Worm (Caenorhabditis elegans) whole organism, young adult: Measurements from ENCODE around the gene K04C2.2.

Experiments used
- D2030.7 ChIP-seq: fragments of 200-800 bp; sonication (Bioruptor generic); IDR thresholded peaks from 2 replicates; pipeline ENCODE4 v1.3.6; 2022; ENCODE audit warnings: missing genetic modification reagents, missing genetic modification characterization, missing compliant biosample characterization
- F10E7.11 ChIP-seq: sonication (generic microtip); optimal IDR thresholded peaks from 2 replicates; lab custom pipeline; 2017; ENCODE audit warnings: mild to moderate bottlenecking, missing genetic modification characterization, moderate library complexity, missing compliant biosample characterization
- F37B4.10 ChIP-seq: fragments of 200-800 bp; sonication (Bioruptor generic); IDR thresholded peaks from 2 replicates; pipeline ENCODE4 v1.3.6; 2022; ENCODE audit warnings: missing genetic modification characterization, missing compliant biosample characterization
- K11D2.4 ChIP-seq: fragments of 200-800 bp; sonication (Bioruptor generic); IDR thresholded peaks from 2 replicates; pipeline ENCODE4 v1.3.6; 2022; ENCODE audit warnings: missing genetic modification reagents, missing genetic modification characterization, missing compliant biosample characterization
- T07F8.4 ChIP-seq: sonication (generic microtip); optimal IDR thresholded peaks from 2 replicates; lab custom pipeline; 2016; ENCODE audit warnings: mild to moderate bottlenecking, missing genetic modification characterization, moderate library complexity, missing compliant biosample characterization
- Y53G8AR.9 ChIP-seq: fragments of 200-800 bp; sonication (Bioruptor generic); conservative IDR thresholded peaks from 2 replicates; pipeline ENCODE4 v1.3.6; 2022; ENCODE audit warnings: missing genetic modification reagents, missing genetic modification characterization, missing compliant biosample characterization
- ZK185.1 ChIP-seq: sonication (generic microtip); optimal IDR thresholded peaks from 2 replicates; lab custom pipeline; 2016; ENCODE audit warnings: mild to moderate bottlenecking, missing genetic modification characterization, missing compliant biosample characterization; ENCODE audit not compliant: poor library complexity, severe bottlenecking
- ama-1 ChIP-seq, 3 experiments: fragments of 150-350 bp in 1 of 3; sonication (generic microtip) in 2 of 3; optimal IDR thresholded peaks; 2 replicates each; lab custom pipeline; 2014 to 2018; ENCODE audit warnings: missing biosample characterization in 2 of 3, missing genetic modification characterization in 2 of 3, missing genetic modification reagents in 2 of 3
- attf-3 ChIP-seq: fragments of 200-800 bp; sonication (Bioruptor generic); conservative IDR thresholded peaks from 2 replicates; pipeline ENCODE4 v1.3.6; 2022; ENCODE audit warnings: missing genetic modification reagents, missing genetic modification characterization, missing compliant biosample characterization
- attf-5 ChIP-seq: fragments of 200-800 bp; sonication (Bioruptor generic); optimal IDR thresholded peaks from 2 replicates; lab custom pipeline; 2018; ENCODE audit warnings: mild to moderate bottlenecking, missing genetic modification characterization, missing compliant biosample characterization
- cebp-1 ChIP-seq, 2 experiments: fragments of 200-800 bp in 1 of 2; sonication (Bioruptor generic) in 1 of 2; sonication (generic microtip) in 1 of 2; IDR thresholded peaks in 1 of 2; optimal IDR thresholded peaks in 1 of 2; 2 replicates each; pipeline versions ENCODE4 v1.3.6 to Lab custom; 2017 to 2022; ENCODE audit warnings: missing compliant biosample characterization in 2 of 2, missing genetic modification characterization in 2 of 2, mild to moderate bottlenecking in 1 of 2, missing genetic modification reagents in 1 of 2, moderate library complexity in 1 of 2
- ceh-100 ChIP-seq: fragments of 200-800 bp; sonication (Bioruptor generic); IDR thresholded peaks from 2 replicates; pipeline ENCODE4 v1.3.6; 2022; ENCODE audit warnings: missing genetic modification reagents, missing genetic modification characterization, missing compliant biosample characterization
- ceh-58 ChIP-seq: fragments of 200-800 bp; sonication (Bioruptor generic); IDR thresholded peaks from 2 replicates; pipeline ENCODE4 v1.3.6; 2022; ENCODE audit warnings: missing genetic modification characterization, missing compliant biosample characterization
- die-1 ChIP-seq: sonication (generic microtip); optimal IDR thresholded peaks from 2 replicates; lab custom pipeline; 2016; ENCODE audit warnings: missing genotype, mild to moderate bottlenecking, missing genetic modification characterization, missing compliant biosample characterization
- dox-1 ChIP-seq: fragments of 200-800 bp; sonication (Bioruptor generic); IDR thresholded peaks from 2 replicates; pipeline ENCODE4 v1.3.6; 2022; ENCODE audit warnings: missing genetic modification reagents, missing genetic modification characterization, missing compliant biosample characterization
- dpl-1 ChIP-seq: fragments of 150-350 bp; optimal IDR thresholded peaks from 2 replicates; lab custom pipeline; 2014; ENCODE audit warnings: missing biosample characterization, missing genetic modification reagents, missing genetic modification characterization
- hsf-1 ChIP-seq: fragments of 200-800 bp; sonication (Bioruptor generic); IDR thresholded peaks from 2 replicates; pipeline ENCODE4 v1.3.6; 2022; ENCODE audit warnings: missing genetic modification reagents, missing genetic modification characterization, missing compliant biosample characterization
- lin-26 ChIP-seq: fragments of 200-800 bp; sonication (Bioruptor generic); IDR thresholded peaks from 2 replicates; pipeline ENCODE4 v1.3.6; 2022; ENCODE audit warnings: missing genetic modification reagents, missing genetic modification characterization, missing compliant biosample characterization
- lin-40 ChIP-seq: sonication (generic microtip); optimal IDR thresholded peaks from 2 replicates; lab custom pipeline; 2016; ENCODE audit warnings: missing genetic modification characterization, mild to moderate bottlenecking, missing compliant biosample characterization, missing genotype, missing genetic modification reagents
- lin-54 ChIP-seq: fragments of 200-800 bp; sonication (Bioruptor generic); optimal IDR thresholded peaks from 2 replicates; lab custom pipeline; 2018; ENCODE audit warnings: mild to moderate bottlenecking, missing genetic modification characterization, missing compliant biosample characterization
- madf-10 ChIP-seq: sonication (generic microtip); optimal IDR thresholded peaks from 2 replicates; lab custom pipeline; 2016; ENCODE audit warnings: mild to moderate bottlenecking, missing genetic modification characterization, missing compliant biosample characterization
- mes-4 ChIP-seq: sonication (generic microtip); optimal IDR thresholded peaks from 2 replicates; lab custom pipeline; 2016; ENCODE audit warnings: missing genotype, missing genetic modification characterization, missing compliant biosample characterization
- mxl-1 ChIP-seq: sonication (generic microtip); optimal IDR thresholded peaks from 2 replicates; lab custom pipeline; 2016; ENCODE audit warnings: missing genetic modification characterization, missing compliant biosample characterization
- nfyb-1 ChIP-seq: fragments of 200-800 bp; sonication (Bioruptor generic); IDR thresholded peaks from 2 replicates; pipeline ENCODE4 v1.3.6; 2022; ENCODE audit warnings: missing genetic modification reagents, missing genetic modification characterization, missing compliant biosample characterization
- nhr-120 ChIP-seq: fragments of 200-800 bp; sonication (Bioruptor generic); IDR thresholded peaks from 2 replicates; pipeline ENCODE4 v1.3.6; 2022; ENCODE audit warnings: missing genetic modification characterization, missing compliant biosample characterization
- nhr-27 ChIP-seq: fragments of 200-800 bp; sonication (Bioruptor generic); optimal IDR thresholded peaks from 2 replicates; lab custom pipeline; 2018; ENCODE audit warnings: mild to moderate bottlenecking, missing genetic modification characterization, moderate library complexity, missing compliant biosample characterization
- nhr-80 ChIP-seq: sonication (generic microtip); optimal IDR thresholded peaks from 2 replicates; lab custom pipeline; 2016; ENCODE audit warnings: missing genetic modification characterization, missing compliant biosample characterization
- repo-1 ChIP-seq: sonication (generic microtip); optimal IDR thresholded peaks from 2 replicates; lab custom pipeline; 2017; ENCODE audit warnings: mild to moderate bottlenecking, missing genetic modification characterization, missing compliant biosample characterization
- sdz-38 ChIP-seq: sonication (generic microtip); optimal IDR thresholded peaks from 2 replicates; lab custom pipeline; 2016; ENCODE audit warnings: missing genotype, missing genetic modification characterization, missing compliant biosample characterization
- sea-2 ChIP-seq: fragments of 200-800 bp; sonication (Bioruptor generic); IDR thresholded peaks from 2 replicates; pipeline ENCODE4 v1.3.6; 2022; ENCODE audit warnings: missing genetic modification characterization, missing compliant biosample characterization
- somi-1 ChIP-seq: fragments of 200-800 bp; sonication (Bioruptor generic); optimal IDR thresholded peaks from 2 replicates; lab custom pipeline; 2018; ENCODE audit warnings: mild to moderate bottlenecking, missing genetic modification characterization, missing compliant biosample characterization
- tbp1 ChIP-seq: fragments of 200-800 bp; sonication (Bioruptor generic); optimal IDR thresholded peaks from 2 replicates; lab custom pipeline; 2018; ENCODE audit warnings: mild to moderate bottlenecking, missing genetic modification characterization, missing compliant biosample characterization
- ztf-18 ChIP-seq: sonication (generic microtip); optimal IDR thresholded peaks from 2 replicates; lab custom pipeline; 2016; ENCODE audit warnings: missing genotype, mild to moderate bottlenecking, missing genetic modification characterization, missing compliant biosample characterization
- ztf-25 ChIP-seq: fragments of 200-800 bp; sonication (Bioruptor generic); IDR thresholded peaks from 2 replicates; pipeline ENCODE4 v1.3.6; 2022; ENCODE audit warnings: missing genetic modification reagents, missing genetic modification characterization, missing compliant biosample characterization
- ztf-26 ChIP-seq: sonication (generic microtip); optimal IDR thresholded peaks from 2 replicates; lab custom pipeline; 2017; ENCODE audit warnings: missing genetic modification characterization, missing compliant biosample characterization

Gene K04C2.2

ce11 chrIII:6898518-6898917 is 8.9 kb downstream of the K04C2.2 start:
- TF ChIP-seq K11D2.4 (GFP tag; lab: Robert Waterston, UW) (peak; percentile 33; the same call in 1 of the 2 replicates), lin-40 (tag; lab: Kevin White, UChicago) (peak; percentile 13), tbp1 (peak; percentile 7), Y53G8AR.9 (GFP tag; lab: Robert Waterston, UW) (0 out of 2 replicates have a peak, but pooled peaks have one; percentile 8), cebp-1 (GFP tag; IDR thresholded peaks at IDR 0.05; lab: Robert Waterston, UW) (no peak), cebp-1 (tag; optimal IDR thresholded peaks at IDR 0.05; lab: Kevin White, UChicago) (peak; percentile 15), ztf-26 (peak; percentile 43), somi-1 (peak; percentile 60), lin-54 (GFP tag; lab: Kevin White, UChicago) (no peak), ZK185.1 (tag; lab: Kevin White, UChicago) (no peak)
- TF ChIP-seq, all 124 proteins: peak for 7

DNA sequence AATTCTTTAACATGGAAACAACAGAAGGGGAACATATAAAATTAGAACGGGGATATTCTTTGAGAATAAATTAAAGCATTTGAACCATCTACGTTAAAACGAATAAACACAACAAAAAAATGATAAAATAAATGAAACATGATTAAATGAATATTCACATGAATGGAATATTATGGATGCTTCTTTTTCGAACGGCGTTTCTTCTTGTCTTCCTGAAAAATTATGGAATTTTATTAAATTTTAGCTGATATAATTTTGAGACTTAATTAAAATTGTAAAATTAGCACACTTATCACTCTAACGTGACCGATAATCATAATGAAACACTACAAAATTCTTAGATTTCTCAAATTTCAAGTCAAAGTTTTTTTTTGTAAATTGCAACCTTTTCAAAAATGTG is 11.0 kb downstream of the K04C2.2 start:
- TF ChIP-seq mes-4 (tag; lab: Kevin White, UChicago) (no peak), repo-1 (tag; lab: Kevin White, UChicago) (peak; percentile 36)

DNA sequence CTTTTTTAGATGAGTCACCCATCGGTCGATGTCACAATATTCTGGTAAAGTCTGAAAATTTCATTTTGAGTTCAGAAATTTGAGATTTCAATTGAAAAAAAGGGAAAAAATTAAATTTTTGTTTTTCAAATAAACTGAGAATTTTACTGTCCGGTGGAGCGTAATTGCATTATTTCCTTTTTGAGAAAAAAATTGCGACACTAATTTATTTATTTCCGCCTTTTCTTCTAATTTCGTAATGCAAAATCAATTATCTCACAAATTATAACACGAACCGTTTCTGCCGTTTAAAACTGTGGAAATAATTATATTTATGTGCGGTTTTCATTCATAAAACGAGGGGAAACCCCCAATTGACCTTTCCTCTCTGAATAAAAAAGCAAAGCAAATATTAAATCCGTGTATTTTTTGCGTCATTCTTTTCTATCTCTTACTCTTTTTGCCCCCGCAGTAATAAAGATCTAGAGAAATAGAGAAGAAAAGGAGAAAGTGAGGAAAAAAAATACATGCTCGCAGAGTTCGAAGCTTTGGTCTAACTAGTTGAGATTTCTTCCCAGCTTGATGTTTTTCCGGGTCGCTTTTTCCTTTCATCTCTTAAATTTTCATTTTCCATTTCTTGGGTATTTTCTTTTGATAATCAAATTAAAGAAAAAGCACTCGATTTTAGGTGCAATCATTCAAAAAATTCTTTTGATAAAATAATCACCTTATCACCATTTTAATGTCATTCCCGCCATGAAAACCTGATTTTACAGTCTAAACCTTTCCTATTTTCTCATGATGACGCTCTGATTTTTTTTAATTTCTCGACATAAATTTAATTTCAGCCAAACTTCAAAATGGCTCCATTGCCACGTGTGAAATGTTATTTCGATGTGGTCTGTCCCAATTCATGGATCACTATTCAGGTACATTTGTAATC is 13.7 kb downstream of the K04C2.2 start, which contains the start of the genes brc-2 and T07E3.3:
brc-2 (minus strand) TSS at position 51 of the 922 bp plus-strand sequence.
T07E3.3 (plus strand) TSS at position 822 of the 922 bp plus-strand sequence.
- TF ChIP-seq sdz-38 (tag; lab: Kevin White, UChicago), result no peak
- TF ChIP-seq sea-2, result no peak
- no peak for TF ChIP-seq lin-54 (GFP tag; lab: Kevin White, UChicago)
- TF ChIP-seq nhr-80, result peak; percentile 51
- no peak for TF ChIP-seq attf-3 (GFP tag; lab: Robert Waterston, UW)
- TF ChIP-seq ceh-100 (GFP tag; lab: Robert Waterston, UW), result no peak
- TF ChIP-seq cebp-1 (GFP tag; IDR thresholded peaks at IDR 0.05; lab: Robert Waterston, UW), result no peak
- peak; percentile 40 for TF ChIP-seq cebp-1 (tag; optimal IDR thresholded peaks at IDR 0.05; lab: Kevin White, UChicago)
- no peak for TF ChIP-seq ceh-58
- no peak for TF ChIP-seq die-1 (tag; lab: Kevin White, UChicago)
- TF ChIP-seq dox-1 (GFP tag; lab: Robert Waterston, UW), result no peak
- TF ChIP-seq, all 124 proteins: peak for 2

DNA sequence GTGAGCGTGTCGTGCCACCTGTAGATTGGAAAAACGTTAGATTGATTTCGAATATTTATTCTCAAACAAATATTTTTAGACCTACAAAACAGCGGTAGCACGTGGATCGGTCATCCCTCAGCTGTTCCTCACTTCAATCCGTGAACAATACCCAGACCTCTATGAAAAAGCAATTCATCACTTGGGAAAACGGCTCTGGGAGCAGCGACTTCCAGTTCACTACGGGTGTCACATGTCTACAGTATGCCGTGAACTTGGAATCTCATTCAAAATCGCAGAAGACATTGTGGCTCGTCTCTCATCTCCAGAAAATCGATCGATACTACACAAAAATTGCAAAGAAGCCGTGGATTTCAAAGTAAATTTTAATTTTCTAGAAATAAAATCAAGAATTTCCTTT is 14.9 kb downstream of the K04C2.2 start:
- TF ChIP-seq lin-26 (GFP tag; lab: Robert Waterston, UW), result no peak
- no peak for TF ChIP-seq F37B4.10 (GFP tag; lab: Robert Waterston, UW)
- no peak for TF ChIP-seq mxl-1 (tag; lab: Kevin White, UChicago)
- no peak for TF ChIP-seq ztf-18
- TF ChIP-seq nhr-27, result no peak
- TF ChIP-seq D2030.7 (GFP tag; lab: Robert Waterston, UW), result no peak
- no peak for TF ChIP-seq Y53G8AR.9 (GFP tag; lab: Robert Waterston, UW)
- TF ChIP-seq, all 124 proteins: peak for 0

DNA sequence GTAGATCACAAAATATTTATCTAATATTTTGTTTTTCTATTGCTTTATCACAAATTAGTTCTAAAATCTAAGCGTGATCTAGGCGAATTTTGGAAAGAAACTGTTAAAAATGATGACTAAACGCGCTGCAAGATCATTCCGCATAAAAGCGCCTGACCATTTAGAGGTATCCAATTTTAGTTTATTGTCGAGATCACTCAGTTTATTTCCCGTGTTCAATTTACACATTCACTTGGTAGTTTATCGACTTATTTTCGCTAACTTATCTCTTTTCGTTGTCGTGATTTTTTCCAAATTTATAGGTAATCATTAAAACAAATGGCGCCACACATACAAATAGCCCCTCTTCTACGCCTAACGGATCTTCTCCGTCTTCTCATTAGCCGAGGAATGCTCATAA is 16.8 kb downstream of the K04C2.2 start, which contains the start of gene T07E3.2:
T07E3.2 (plus strand) TSS at position 301 of the 400 bp plus-strand sequence.
- TF ChIP-seq ama-1 (optimal IDR thresholded peaks at IDR 0.05; lab: Kevin White, UChicago) (no peak), ama-1 (GFP tag; optimal IDR thresholded peaks at IDR 0.05; lab: Kevin White, UChicago) (no peak), ztf-25 (no peak), nfyb-1 (GFP tag; lab: Robert Waterston, UW) (no peak), F10E7.11 (no peak), attf-5 (GFP tag; lab: Kevin White, UChicago) (no peak), sea-2 (no peak), ztf-18 (no peak), madf-10 (tag; lab: Kevin White, UChicago) (no peak), T07F8.4 (tag; lab: Kevin White, UChicago) (no peak), hsf-1 (GFP tag; lab: Robert Waterston, UW) (no peak), nhr-120 (no peak), dpl-1 (GFP tag; lab: Kevin White, UChicago) (no peak)
